Fruit fly (Drosophila melanogaster): ENCODE results near the gene CG6125.

- no peak for TF ChIP-seq Mio (GFP tag; optimal IDR thresholded peaks at IDR 0.05)
- no peak for TF ChIP-seq psq (GFP tag; optimal IDR thresholded peaks at IDR 0.05)
- TF ChIP-seq foxo (GFP tag; optimal IDR thresholded peaks at IDR 0.05) = no peak
- TF ChIP-seq usp (GFP tag; optimal IDR thresholded peaks at IDR 0.05) = no peak
- TF ChIP-seq h (GFP tag; optimal IDR thresholded peaks at IDR 0.05) = no peak
- no peak for TF ChIP-seq N (GFP tag; optimal IDR thresholded peaks at IDR 0.05)
- no peak for TF ChIP-seq pan (optimal IDR thresholded peaks at IDR 0.05)
- no peak for TF ChIP-seq lola (GFP tag; optimal IDR thresholded peaks at IDR 0.05)
- TF ChIP-seq br (GFP tag; optimal IDR thresholded peaks at IDR 0.05) = no peak
- no peak for TF ChIP-seq Sp1 (GFP tag; optimal IDR thresholded peaks at IDR 0.05)
- TF ChIP-seq OdsH (GFP tag; optimal IDR thresholded peaks at IDR 0.05) = no peak
- no peak for TF ChIP-seq CG32264 (GFP tag; optimal IDR thresholded peaks at IDR 0.05)
- TF ChIP-seq brk (GFP tag; optimal IDR thresholded peaks at IDR 0.05) = no peak
- TF ChIP-seq Hr78 (GFP tag; optimal IDR thresholded peaks at IDR 0.05) = no peak
Observed at dm6 chr3R:15375470-15375869, 31.4 kb downstream of the CG6125 start.

Measured in whole organism, wandering third instar larva.